Worm (Caenorhabditis elegans): ENCODE data around the gene cgr-1.

Gene cgr-1

DNA sequence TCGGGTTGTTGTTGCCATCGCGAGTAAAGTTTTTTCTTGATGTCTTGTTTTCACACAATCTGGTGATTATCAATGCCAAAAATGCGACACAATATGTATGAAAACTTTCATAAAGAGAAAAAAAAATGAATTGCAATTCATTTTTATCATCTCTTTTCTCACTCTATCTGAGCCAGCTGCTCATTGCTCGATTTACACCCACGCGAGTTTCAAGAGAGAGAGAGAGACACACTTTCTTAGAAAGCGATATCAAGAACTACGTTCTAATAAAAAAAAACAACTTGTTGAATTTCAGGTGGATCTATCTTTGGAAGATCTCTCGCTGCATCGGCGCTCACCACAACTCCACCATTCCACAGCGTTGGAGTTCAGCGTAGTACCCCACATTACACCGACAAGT lies 2.4 kb upstream of the cgr-1 start:
- no peak for TF ChIP-seq unc-3 (GFP tag; conservative IDR thresholded peaks at IDR 0.05)
- no peak for TF ChIP-seq unc-3 (tag; optimal IDR thresholded peaks at IDR 0.05)
- no peak for TF ChIP-seq ztf-16 (tag; optimal IDR thresholded peaks at IDR 0.05)
- no peak for TF ChIP-seq ceh-34 (tag; optimal IDR thresholded peaks at IDR 0.05)
- no peak for TF ChIP-seq fkh-10 (GFP tag; optimal IDR thresholded peaks at IDR 0.05)
- TF ChIP-seq hlh-30 (tag; optimal IDR thresholded peaks at IDR 0.05; ENCODE audit: insufficient read depth), result no peak
- TF ChIP-seq ceh-6 (GFP tag; optimal IDR thresholded peaks at IDR 0.05), result no peak
- TF ChIP-seq pax-1 (tag; optimal IDR thresholded peaks at IDR 0.05), result no peak
- TF ChIP-seq ahr-1 (tag; optimal IDR thresholded peaks at IDR 0.05), result no peak
- TF ChIP-seq pros-1 (tag; optimal IDR thresholded peaks at IDR 0.05), result no peak
- no peak for TF ChIP-seq F13H6.1 (tag; optimal IDR thresholded peaks at IDR 0.05)
- TF ChIP-seq sox-4 (tag; optimal IDR thresholded peaks at IDR 0.05), result no peak
- no peak for TF ChIP-seq ref-2 (tag; optimal IDR thresholded peaks at IDR 0.05)
- TF ChIP-seq ceh-24 (tag; optimal IDR thresholded peaks at IDR 0.05), result no peak
- TF ChIP-seq zip-5 (tag; optimal IDR thresholded peaks at IDR 0.05), result no peak
- no peak for TF ChIP-seq ttx-3 (tag; optimal IDR thresholded peaks at IDR 0.05)
- no peak for TF ChIP-seq fkh-6 (tag; optimal IDR thresholded peaks at IDR 0.05)

DNA sequence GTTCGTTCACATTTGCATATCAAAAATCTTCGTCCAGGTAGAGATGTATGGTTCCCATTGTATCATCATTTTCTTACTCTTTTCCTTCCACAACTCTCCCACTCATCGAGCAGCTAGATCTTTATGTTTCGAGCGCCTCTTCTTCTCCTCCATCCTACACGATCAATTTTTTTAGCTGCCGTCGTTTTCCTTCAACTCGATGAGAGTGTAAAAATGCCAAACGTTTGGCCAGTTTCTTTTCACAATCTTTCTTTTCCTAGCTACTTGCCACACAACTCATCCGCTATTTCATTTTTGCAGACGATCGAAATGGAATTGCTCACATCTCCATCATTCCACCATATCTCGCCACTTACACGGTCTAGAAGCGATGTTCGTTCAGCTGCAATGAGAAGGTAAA lies 1.3 kb upstream of the cgr-1 start, which contains the start of gene C18B2.3:
Gene C18B2.3 (plus strand): TSS at position 301 of the 400 bp plus-strand sequence.
- TF ChIP-seq ceh-18 (tag; optimal IDR thresholded peaks at IDR 0.05) (peak; percentile 25), pax-1 (tag; optimal IDR thresholded peaks at IDR 0.05) (no peak)

DNA sequence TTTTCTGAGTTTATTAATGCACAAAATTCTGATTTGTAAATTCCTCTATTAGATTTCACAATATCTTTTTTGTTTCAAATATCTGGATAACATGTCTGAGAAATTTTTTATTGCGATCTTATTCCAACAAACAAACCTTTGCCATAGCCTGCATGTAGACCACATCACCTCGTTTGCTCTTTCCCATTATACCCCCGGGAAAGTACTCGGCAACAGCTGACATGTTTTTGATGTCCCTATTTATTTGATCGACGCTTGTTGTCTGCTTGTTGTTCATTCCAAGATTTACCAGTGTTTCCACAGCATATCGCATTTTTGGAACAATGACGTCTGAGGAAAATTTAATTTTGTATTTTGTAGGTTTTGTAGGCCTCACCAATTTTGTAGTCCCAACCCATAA lies 397 bp downstream of the cgr-1 start:
- TF ChIP-seq dve-1 (tag; optimal IDR thresholded peaks at IDR 0.05) (no peak), unc-55 (GFP tag; optimal IDR thresholded peaks at IDR 0.05) (peak; percentile 42), ceh-2 (tag; optimal IDR thresholded peaks at IDR 0.05) (no peak), ceh-48 (tag; optimal IDR thresholded peaks at IDR 0.05) (no peak)

DNA sequence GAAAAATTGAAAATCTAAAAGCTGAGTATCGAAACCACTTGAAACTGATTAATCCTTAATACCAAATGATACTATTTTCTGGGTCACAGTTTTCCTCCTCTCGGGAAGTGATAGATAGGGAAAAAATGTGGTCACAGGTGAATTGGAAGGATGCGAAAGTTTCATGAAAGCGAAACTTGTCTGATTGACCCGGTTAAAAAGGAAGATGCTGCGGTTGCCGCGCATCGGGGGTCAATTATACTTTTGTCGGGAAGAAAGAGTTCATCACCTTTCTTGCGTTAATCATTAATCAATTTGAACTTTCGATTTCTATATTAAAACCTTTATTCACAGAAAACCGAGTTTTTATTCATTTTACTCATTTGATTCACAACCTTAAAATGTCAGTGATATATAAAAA lies 3.3 kb downstream of the cgr-1 start:
- no peak for TF ChIP-seq ama-1 (optimal IDR thresholded peaks at IDR 0.05)
- TF ChIP-seq ceh-48 (tag; optimal IDR thresholded peaks at IDR 0.05), result no peak
- TF ChIP-seq mec-3 (tag; optimal IDR thresholded peaks at IDR 0.05; ENCODE audit: borderline replicate concordance), result no peak
- TF ChIP-seq fkh-6 (tag; optimal IDR thresholded peaks at IDR 0.05), result no peak
- no peak for TF ChIP-seq ceh-6 (GFP tag; optimal IDR thresholded peaks at IDR 0.05)
- no peak for TF ChIP-seq lin-11 (tag; optimal IDR thresholded peaks at IDR 0.05)

DNA sequence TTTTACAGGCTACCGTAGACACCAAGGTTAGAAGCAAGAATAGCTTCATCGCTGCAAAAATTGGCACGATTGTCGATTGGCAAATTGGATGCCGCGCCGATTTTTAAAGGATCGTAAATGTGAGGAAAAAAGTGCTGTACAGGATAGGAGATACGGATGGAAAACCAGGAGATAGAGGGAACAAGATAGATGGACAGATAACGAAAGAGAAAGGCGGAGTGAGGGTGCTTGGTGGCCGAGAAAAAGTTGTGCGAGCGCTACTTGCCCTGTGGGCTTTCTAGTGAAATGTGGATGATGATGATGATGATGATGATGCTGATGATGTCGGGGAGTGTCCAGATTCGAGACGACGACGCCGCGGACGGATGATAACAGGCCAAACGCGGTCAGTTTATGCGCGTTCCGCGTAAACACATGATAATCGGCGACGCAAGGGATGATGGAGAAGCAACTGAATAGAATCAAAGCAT lies 3.9 kb downstream of the cgr-1 start, which contains the start of gene T27A10.6:
Gene T27A10.6 (minus strand): TSS at position 51 of the 470 bp plus-strand sequence.
- TF ChIP-seq ref-2 (tag; optimal IDR thresholded peaks at IDR 0.05), result no peak
- no peak for TF ChIP-seq hlh-13 (GFP tag; optimal IDR thresholded peaks at IDR 0.05)
- TF ChIP-seq dve-1 (tag; optimal IDR thresholded peaks at IDR 0.05), result no peak
- no peak for TF ChIP-seq ceh-2 (tag; optimal IDR thresholded peaks at IDR 0.05)
- TF ChIP-seq ceh-6 (GFP tag; optimal IDR thresholded peaks at IDR 0.05), result no peak
- no peak for TF ChIP-seq ama-1 (optimal IDR thresholded peaks at IDR 0.05)
- TF ChIP-seq pros-1 (tag; optimal IDR thresholded peaks at IDR 0.05), result no peak
- no peak for TF ChIP-seq sox-2 (GFP tag; IDR thresholded peaks at IDR 0.05)
- no peak for TF ChIP-seq ceh-24 (tag; optimal IDR thresholded peaks at IDR 0.05)
- TF ChIP-seq ceh-9 (tag; optimal IDR thresholded peaks at IDR 0.05), result no peak
- TF ChIP-seq ceh-18 (tag; optimal IDR thresholded peaks at IDR 0.05), result no peak
- TF ChIP-seq dmd-4 (tag; optimal IDR thresholded peaks at IDR 0.05; ENCODE audit: borderline replicate concordance), result no peak
- no peak for TF ChIP-seq fkh-6 (tag; optimal IDR thresholded peaks at IDR 0.05)
- TF ChIP-seq ztf-16 (tag; optimal IDR thresholded peaks at IDR 0.05), result no peak
- TF ChIP-seq unc-42 (tag; optimal IDR thresholded peaks at IDR 0.05), result no peak
- TF ChIP-seq madf-2 (tag; optimal IDR thresholded peaks at IDR 0.05), result no peak
- TF ChIP-seq nhr-11 (tag; optimal IDR thresholded peaks at IDR 0.05), result no peak
- TF ChIP-seq pha-2 (tag; optimal IDR thresholded peaks at IDR 0.05), result no peak
- TF ChIP-seq eyg-1 (tag; optimal IDR thresholded peaks at IDR 0.05), result no peak

Measured in whole organism, late embryonic.